Worm (Caenorhabditis elegans) whole organism, L4 larva: ENCODE measurements around the gene Y82E9BL.19.

Experiments
- F37D6.2 ChIP-seq: sonication (generic microtip); optimal IDR thresholded peaks from 2 replicates; lab custom pipeline; 2016; ENCODE audit warnings: mild to moderate bottlenecking, missing genetic modification characterization, missing compliant biosample characterization
- unc-130 ChIP-seq: sonication (generic microtip); optimal IDR thresholded peaks from 2 replicates; lab custom pipeline; 2016; ENCODE audit warnings: missing genetic modification reagents, missing genetic modification characterization, missing compliant biosample characterization

- TF ChIP-seq F37D6.2 (tag; lab: Kevin White, UChicago) (no peak), unc-130 (GFP tag; lab: Kevin White, UChicago) (no peak)
Measured at ce11 chrIII:1340240-1340639, 8.4 kb downstream of the Y82E9BL.19 start, which contains the start of gene fbxa-5.
